Worm (Caenorhabditis elegans): Measurements from ENCODE around the gene W10C4.1.
A peak's percentile ranks its signal among the peaks of the same experiment; 100 is the strongest.

W10C4.1 gene

ce11 chrIII:207023-207422 lies at the start of gene W10C4.1:
Gene W10C4.1, minus strand, starts transcription at chrIII:207123.
- TF ChIP-seq dao-5 (tag; optimal IDR thresholded peaks at IDR 0.05) (no peak), W03F9.2 (tag; optimal IDR thresholded peaks at IDR 0.05) (no peak), him-1 (tag; optimal IDR thresholded peaks at IDR 0.05) (no peak)

- no peak for TF ChIP-seq dao-5 (tag; optimal IDR thresholded peaks at IDR 0.05)
These were observed 47.3 kb upstream of the W10C4.1 start, which contains the start of gene Y50D7A.3 for ce11 chrIII:254235-254634. Gene Y50D7A.3, plus strand, starts transcription at chrIII:254535.

ce11 chrIII:251410-251809 lies 44.5 kb upstream of the W10C4.1 start:
- TF ChIP-seq him-1 (tag; optimal IDR thresholded peaks at IDR 0.05) (no peak), W03F9.2 (tag; optimal IDR thresholded peaks at IDR 0.05) (no peak), dao-5 (tag; optimal IDR thresholded peaks at IDR 0.05) (no peak)

ce11 chrIII:235544-235943 lies 28.6 kb upstream of the W10C4.1 start, which contains the start of gene hpo-29:
Gene hpo-29, plus strand, starts transcription at chrIII:235844.
- TF ChIP-seq dao-5 (tag; optimal IDR thresholded peaks at IDR 0.05), result no peak
- no peak for TF ChIP-seq him-1 (tag; optimal IDR thresholded peaks at IDR 0.05)
- no peak for TF ChIP-seq W03F9.2 (tag; optimal IDR thresholded peaks at IDR 0.05)

- TF ChIP-seq him-1 (tag; optimal IDR thresholded peaks at IDR 0.05) (peak; percentile 5), dao-5 (tag; optimal IDR thresholded peaks at IDR 0.05) (no peak), W03F9.2 (tag; optimal IDR thresholded peaks at IDR 0.05) (peak; percentile 20)
These were observed 28.2 kb upstream of the W10C4.1 start for ce11 chrIII:235115-235514.

ce11 chrIII:230129-230528 lies 23.2 kb upstream of the W10C4.1 start, which contains the start of gene hpo-38:
Gene hpo-38, plus strand, starts transcription at chrIII:230429.
- TF ChIP-seq dao-5 (tag; optimal IDR thresholded peaks at IDR 0.05) (no peak), W03F9.2 (tag; optimal IDR thresholded peaks at IDR 0.05) (no peak), him-1 (tag; optimal IDR thresholded peaks at IDR 0.05) (no peak)

- TF ChIP-seq W03F9.2 (tag; optimal IDR thresholded peaks at IDR 0.05) (no peak), him-1 (tag; optimal IDR thresholded peaks at IDR 0.05) (no peak), dao-5 (tag; optimal IDR thresholded peaks at IDR 0.05) (no peak)
These were observed 20.1 kb upstream of the W10C4.1 start for ce11 chrIII:227033-227432.

- TF ChIP-seq dao-5 (tag; optimal IDR thresholded peaks at IDR 0.05) (no peak), him-1 (tag; optimal IDR thresholded peaks at IDR 0.05) (no peak), W03F9.2 (tag; optimal IDR thresholded peaks at IDR 0.05) (no peak)
These were observed 15.6 kb upstream of the W10C4.1 start for ce11 chrIII:222508-222907.

ce11 chrIII:220368-220767 lies 13.4 kb upstream of the W10C4.1 start:
- no peak for TF ChIP-seq dao-5 (tag; optimal IDR thresholded peaks at IDR 0.05)
- no peak for TF ChIP-seq W03F9.2 (tag; optimal IDR thresholded peaks at IDR 0.05)
- no peak for TF ChIP-seq him-1 (tag; optimal IDR thresholded peaks at IDR 0.05)

ce11 chrIII:211387-211786 lies 4.5 kb upstream of the W10C4.1 start:
- TF ChIP-seq him-1 (tag; optimal IDR thresholded peaks at IDR 0.05), result no peak
- no peak for TF ChIP-seq W03F9.2 (tag; optimal IDR thresholded peaks at IDR 0.05)
- TF ChIP-seq dao-5 (tag; optimal IDR thresholded peaks at IDR 0.05), result no peak

ce11 chrIII:209695-210091 lies 2.8 kb upstream of the W10C4.1 start, which contains the start of gene klp-20:
Gene klp-20, plus strand, starts transcription at chrIII:209992.
- TF ChIP-seq dao-5 (tag; optimal IDR thresholded peaks at IDR 0.05) (no peak), him-1 (tag; optimal IDR thresholded peaks at IDR 0.05) (no peak), W03F9.2 (tag; optimal IDR thresholded peaks at IDR 0.05) (no peak)

ce11 chrIII:208793-209694 lies 2.1 kb upstream of the W10C4.1 start:
- TF ChIP-seq dao-5 (tag; optimal IDR thresholded peaks at IDR 0.05), result no peak
- no peak for TF ChIP-seq him-1 (tag; optimal IDR thresholded peaks at IDR 0.05)
- no peak for TF ChIP-seq W03F9.2 (tag; optimal IDR thresholded peaks at IDR 0.05)

ce11 chrIII:203953-204352 lies 3.0 kb downstream of the W10C4.1 start:
- no peak for TF ChIP-seq dao-5 (tag; optimal IDR thresholded peaks at IDR 0.05)
- no peak for TF ChIP-seq W03F9.2 (tag; optimal IDR thresholded peaks at IDR 0.05)
- no peak for TF ChIP-seq him-1 (tag; optimal IDR thresholded peaks at IDR 0.05)

ce11 chrIII:194160-194559 lies 12.8 kb downstream of the W10C4.1 start, which contains the start of gene F40G9.17:
Gene F40G9.17, plus strand, starts transcription at chrIII:194460.
- TF ChIP-seq him-1 (tag; optimal IDR thresholded peaks at IDR 0.05) (no peak), W03F9.2 (tag; optimal IDR thresholded peaks at IDR 0.05) (no peak), dao-5 (tag; optimal IDR thresholded peaks at IDR 0.05) (no peak)

All from whole organism, L4/young adult.